Worm (Caenorhabditis elegans) whole organism, early embryonic: ENCODE data around the gene ssp-10.

Experiments
- B0310.2 ChIP-seq: sonication (generic microtip); optimal IDR thresholded peaks from 2 replicates; lab custom pipeline; 2016; ENCODE audit warnings: mild to moderate bottlenecking, missing genetic modification characterization, missing compliant biosample characterization
- F13C5.2 ChIP-seq: sonication (generic microtip); optimal IDR thresholded peaks from 2 replicates; lab custom pipeline; 2017; ENCODE audit warnings: mild to moderate bottlenecking, missing genetic modification characterization, inconsistent platforms, missing compliant biosample characterization
- aly-1 ChIP-seq: sonication (generic microtip); optimal IDR thresholded peaks from 2 replicates; lab custom pipeline; 2016; ENCODE audit warnings: missing genetic modification characterization, missing compliant biosample characterization
- ama-1 ChIP-seq: fragments of 150-350 bp; optimal IDR thresholded peaks from 2 replicates; lab custom pipeline; 2014
- ceh-13 ChIP-seq: fragments of 200-800 bp; sonication (Bioruptor generic); optimal IDR thresholded peaks from 2 replicates; lab custom pipeline; 2018; ENCODE audit warnings: mild to moderate bottlenecking, missing genetic modification characterization, missing compliant biosample characterization
- ceh-36 ChIP-seq: sonication (generic microtip); optimal IDR thresholded peaks from 2 replicates; lab custom pipeline; 2016; ENCODE audit warnings: missing genetic modification characterization, inconsistent platforms, missing compliant biosample characterization
- ets-7 ChIP-seq: sonication (generic microtip); optimal IDR thresholded peaks from 2 replicates; lab custom pipeline; 2016; ENCODE audit warnings: missing genotype, missing genetic modification characterization, missing compliant biosample characterization
- flt-1 ChIP-seq: fragments of 200-800 bp; sonication (Bioruptor generic); IDR thresholded peaks from 2 replicates; pipeline ENCODE4 v1.3.6; 2022; ENCODE audit warnings: missing genetic modification characterization, missing compliant biosample characterization
- hmbx-1 ChIP-seq: sonication (generic microtip); optimal IDR thresholded peaks from 2 replicates; lab custom pipeline; 2016; ENCODE audit warnings: mild to moderate bottlenecking, missing genetic modification characterization, missing compliant biosample characterization
- hmg-4 ChIP-seq: fragments of 200-800 bp; sonication (Bioruptor generic); optimal IDR thresholded peaks from 2 replicates; lab custom pipeline; 2018; ENCODE audit warnings: mild to moderate bottlenecking, missing genetic modification characterization, missing compliant biosample characterization
- hnd-1 ChIP-seq: sonication (generic microtip); optimal IDR thresholded peaks from 2 replicates; lab custom pipeline; 2016; ENCODE audit warnings: missing genetic modification characterization, missing compliant biosample characterization
- pes-1 ChIP-seq: fragments of 200-800 bp; sonication (Bioruptor generic); IDR thresholded peaks from 2 replicates; pipeline ENCODE4 v1.3.6; 2022; ENCODE audit warnings: missing genetic modification reagents, missing genetic modification characterization, missing compliant biosample characterization
- scrt-1 ChIP-seq: fragments of 200-800 bp; sonication (Bioruptor generic); IDR thresholded peaks from 2 replicates; pipeline ENCODE4 v1.3.6; 2022; ENCODE audit warnings: missing genetic modification characterization, missing compliant biosample characterization
- sea-1 ChIP-seq: fragments of 200-800 bp; sonication (Bioruptor generic); conservative IDR thresholded peaks from 2 replicates; pipeline ENCODE4 v1.3.6; 2022; ENCODE audit warnings: missing genetic modification characterization, missing compliant biosample characterization
- tbx-11 ChIP-seq: fragments of 200-800 bp; sonication (Bioruptor generic); IDR thresholded peaks from 2 replicates; pipeline ENCODE4 v1.3.6; 2022; ENCODE audit warnings: missing genetic modification characterization, missing compliant biosample characterization
- tbx-37 ChIP-seq: fragments of 200-800 bp; sonication (Bioruptor generic); conservative IDR thresholded peaks from 2 replicates; pipeline ENCODE4 v1.3.6; 2022; ENCODE audit warnings: missing genetic modification reagents, missing genetic modification characterization, missing compliant biosample characterization
- tra-4 ChIP-seq: sonication (generic microtip); optimal IDR thresholded peaks from 2 replicates; lab custom pipeline; 2017; ENCODE audit warnings: missing genetic modification characterization, missing compliant biosample characterization

The ssp-10 gene

DNA sequence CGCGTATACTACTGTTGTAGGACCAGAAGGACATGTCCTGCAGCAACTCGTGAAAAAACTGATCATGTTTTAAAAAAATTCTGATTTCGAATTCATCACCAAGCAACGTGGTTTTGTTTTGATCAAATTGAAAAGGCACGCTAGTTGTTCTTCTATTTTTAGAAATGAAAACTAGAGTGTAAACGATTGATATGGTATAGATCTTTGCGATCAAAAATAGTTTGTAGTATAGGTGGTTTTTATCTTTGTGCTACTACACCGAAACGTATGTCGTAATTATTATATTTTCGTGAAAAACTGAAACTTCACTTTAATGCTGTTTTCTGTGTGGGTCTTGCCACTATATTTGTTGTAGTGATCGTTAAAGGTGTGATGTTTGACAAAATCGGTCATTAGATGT, 16.0 kb upstream of the ssp-10 start:
- TF ChIP-seq aly-1 (no peak), ama-1 (lab: Kevin White, UChicago) (no peak), F13C5.2 (tag; lab: Kevin White, UChicago) (no peak), ets-7 (tag; lab: Kevin White, UChicago) (no peak)

ce11 chrIV:9864778-9865177, 13.9 kb upstream of the ssp-10 start, which contains the start of the genes K07F5.15 and K07F5.22:
Gene K07F5.15 (plus strand): TSS chrIV:9865078.
Gene K07F5.22 (plus strand): TSS chrIV:9865078.
- TF ChIP-seq sea-1 (GFP tag; lab: Robert Waterston, UW) (no peak), F13C5.2 (tag; lab: Kevin White, UChicago) (no peak), ets-7 (tag; lab: Kevin White, UChicago) (no peak), ceh-36 (tag; lab: Kevin White, UChicago) (no peak), B0310.2 (tag; lab: Kevin White, UChicago) (no peak), scrt-1 (GFP tag; lab: Robert Waterston, UW) (no peak), hmbx-1 (tag; lab: Kevin White, UChicago) (no peak), hmg-4 (no peak), aly-1 (no peak), pes-1 (GFP tag; lab: Robert Waterston, UW) (no peak), ama-1 (lab: Kevin White, UChicago) (no peak), tra-4 (tag; lab: Kevin White, UChicago) (no peak), ceh-13 (GFP tag; lab: Kevin White, UChicago) (no peak), flt-1 (no peak), hnd-1 (tag; lab: Kevin White, UChicago) (no peak), tbx-11 (GFP tag; lab: Robert Waterston, UW) (no peak), tbx-37 (GFP tag; lab: Robert Waterston, UW) (no peak)

ce11 chrIV:9863817-9864216, 13.0 kb upstream of the ssp-10 start, which contains the start of gene K07F5.16:
Gene K07F5.16 (plus strand): TSS chrIV:9864117.
- no peak for TF ChIP-seq ceh-36 (tag; lab: Kevin White, UChicago)

DNA sequence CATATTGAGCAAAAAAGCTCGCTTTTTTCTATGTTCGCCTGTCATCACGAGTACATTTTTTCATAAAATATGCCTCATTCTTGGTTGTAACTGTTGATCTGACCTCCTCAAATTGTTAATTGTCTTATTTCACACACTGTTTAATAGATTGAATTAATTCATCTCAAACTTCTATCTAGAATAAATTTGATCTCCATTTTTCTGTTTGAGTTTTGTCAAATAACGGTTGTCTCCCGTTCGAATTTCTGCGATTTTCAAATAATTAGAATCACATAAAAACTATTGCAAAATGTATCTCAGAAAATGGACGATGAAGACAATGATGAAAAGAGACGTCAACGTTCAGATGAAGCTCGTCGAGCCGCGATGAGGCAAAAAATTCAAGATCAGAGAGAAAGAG, 11.1 kb upstream of the ssp-10 start, which contains the start of gene K07F5.14:
Gene K07F5.14 (plus strand): TSS at position 301 of the 400 bp plus-strand sequence.
- TF ChIP-seq sea-1 (GFP tag; lab: Robert Waterston, UW) (no peak), F13C5.2 (tag; lab: Kevin White, UChicago) (no peak), flt-1 (no peak), ama-1 (lab: Kevin White, UChicago) (no peak), hmg-4 (no peak), hmbx-1 (tag; lab: Kevin White, UChicago) (no peak), tbx-11 (GFP tag; lab: Robert Waterston, UW) (no peak), ceh-36 (tag; lab: Kevin White, UChicago) (no peak), ceh-13 (GFP tag; lab: Kevin White, UChicago) (no peak), scrt-1 (GFP tag; lab: Robert Waterston, UW) (no peak), tbx-37 (GFP tag; lab: Robert Waterston, UW) (no peak), B0310.2 (tag; lab: Kevin White, UChicago) (no peak), hnd-1 (tag; lab: Kevin White, UChicago) (no peak), aly-1 (no peak), pes-1 (GFP tag; lab: Robert Waterston, UW) (no peak)

- no peak for TF ChIP-seq hmg-4
- no peak for TF ChIP-seq ama-1 (lab: Kevin White, UChicago)
- TF ChIP-seq ceh-13 (GFP tag; lab: Kevin White, UChicago): no peak
Measured at ce11 chrIV:9858970-9859369, 8.1 kb upstream of the ssp-10 start.

- TF ChIP-seq ama-1 (lab: Kevin White, UChicago) (no peak), tbx-37 (GFP tag; lab: Robert Waterston, UW) (no peak), tbx-11 (GFP tag; lab: Robert Waterston, UW) (no peak), hnd-1 (tag; lab: Kevin White, UChicago) (no peak), aly-1 (no peak), sea-1 (GFP tag; lab: Robert Waterston, UW) (no peak), B0310.2 (tag; lab: Kevin White, UChicago) (no peak), pes-1 (GFP tag; lab: Robert Waterston, UW) (no peak), tra-4 (tag; lab: Kevin White, UChicago) (no peak), F13C5.2 (tag; lab: Kevin White, UChicago) (no peak), ceh-36 (tag; lab: Kevin White, UChicago) (no peak)
Measured at ce11 chrIV:9857952-9858488, 7.2 kb upstream of the ssp-10 start, which contains the start of gene npp-1. Gene npp-1 (plus strand): TSS chrIV:9858488.

DNA sequence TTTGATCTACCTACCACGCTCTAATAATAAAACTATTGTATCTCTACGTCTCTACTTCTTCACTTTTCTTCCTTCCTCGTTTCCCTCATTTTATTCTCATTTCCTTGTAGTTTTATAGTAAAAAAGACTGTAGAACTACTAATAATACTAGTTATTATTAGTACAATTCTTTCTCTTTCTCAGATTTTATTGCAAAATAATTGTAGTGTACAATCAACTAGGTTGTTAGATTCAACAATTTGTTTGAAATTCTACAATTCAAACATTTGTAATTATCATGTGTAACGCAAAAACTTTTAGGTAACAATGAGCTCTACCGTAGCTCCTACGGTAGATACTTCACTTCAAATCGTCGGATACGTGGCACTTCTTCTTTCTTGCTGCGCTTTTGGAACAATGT, 4.9 kb upstream of the ssp-10 start, which contains the start of gene K07F5.12:
Gene K07F5.12 (plus strand): TSS at position 301 of the 400 bp plus-strand sequence.
- TF ChIP-seq F13C5.2 (tag; lab: Kevin White, UChicago) (no peak), aly-1 (no peak), tra-4 (tag; lab: Kevin White, UChicago) (no peak), flt-1 (no peak), hnd-1 (tag; lab: Kevin White, UChicago) (no peak), scrt-1 (GFP tag; lab: Robert Waterston, UW) (no peak), tbx-37 (GFP tag; lab: Robert Waterston, UW) (no peak), pes-1 (GFP tag; lab: Robert Waterston, UW) (no peak)

DNA sequence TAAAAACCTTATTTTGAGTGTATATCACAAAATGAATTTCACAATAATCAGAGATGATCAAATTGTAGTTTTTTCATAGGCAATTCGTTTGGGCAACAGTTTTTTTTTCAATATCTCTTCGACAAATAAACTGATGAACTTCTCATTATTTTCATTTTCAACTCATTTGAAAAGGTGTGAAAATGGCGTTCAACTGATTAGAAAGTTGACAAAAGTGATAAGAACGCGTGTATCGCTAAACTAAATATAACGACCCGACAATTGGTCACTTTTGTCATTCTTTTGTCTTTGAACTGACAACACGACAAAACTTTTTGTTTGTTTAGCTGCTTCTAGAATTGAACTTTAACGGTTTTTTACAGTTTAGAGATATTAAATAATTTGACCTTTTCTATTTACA, 4.1 kb upstream of the ssp-10 start:
- TF ChIP-seq flt-1 (no peak), ama-1 (lab: Kevin White, UChicago) (no peak), B0310.2 (tag; lab: Kevin White, UChicago) (no peak), tbx-37 (GFP tag; lab: Robert Waterston, UW) (no peak), ets-7 (tag; lab: Kevin White, UChicago) (no peak), pes-1 (GFP tag; lab: Robert Waterston, UW) (no peak), hmg-4 (no peak), aly-1 (no peak), ceh-13 (GFP tag; lab: Kevin White, UChicago) (no peak)
